Worm (Caenorhabditis elegans): ENCODE measurements around the gene F43C11.8.
A peak's percentile ranks its signal among the peaks of the same experiment; 100 is the strongest.

Gene F43C11.8

ce11 chrII:2377751-2378150, 45.4 kb downstream of the F43C11.8 start, which contains the start of gene F16G10.6:
F16G10.6 (minus strand) TSS chrII:2377851.
- TF ChIP-seq F23B12.7 (tag; optimal IDR thresholded peaks at IDR 0.05; ENCODE audit: insufficient read depth) (no peak), rcor-1 (GFP tag; IDR thresholded peaks at IDR 0.05) (no peak), tbx-9 (tag; optimal IDR thresholded peaks at IDR 0.05; ENCODE audit: borderline replicate concordance) (no peak), T26A5.8 (tag; optimal IDR thresholded peaks at IDR 0.05) (no peak), madf-6 (GFP tag; IDR thresholded peaks at IDR 0.05) (no peak), ekl-4 (GFP tag; IDR thresholded peaks at IDR 0.05) (no peak), lsl-1 (GFP tag; optimal IDR thresholded peaks at IDR 0.05) (no peak), madf-10 (tag; optimal IDR thresholded peaks at IDR 0.05) (no peak), ets-4 (GFP tag; optimal IDR thresholded peaks at IDR 0.05) (no peak), fkh-3 (tag; optimal IDR thresholded peaks at IDR 0.05) (no peak), B0336.3 (GFP tag; IDR thresholded peaks at IDR 0.05) (no peak), sea-2 (GFP tag; IDR thresholded peaks at IDR 0.05) (no peak), nhr-120 (GFP tag; IDR thresholded peaks at IDR 0.05) (no peak), him-1 (tag; optimal IDR thresholded peaks at IDR 0.05) (no peak), nhr-80 (tag; optimal IDR thresholded peaks at IDR 0.05) (no peak), lag-1 (GFP tag; IDR thresholded peaks at IDR 0.05) (no peak), ztf-26 (tag; optimal IDR thresholded peaks at IDR 0.05) (no peak), F49E8.2 (tag; optimal IDR thresholded peaks at IDR 0.05; ENCODE audit: insufficient read depth) (no peak), T07F8.4 (tag; optimal IDR thresholded peaks at IDR 0.05) (no peak)

DNA sequence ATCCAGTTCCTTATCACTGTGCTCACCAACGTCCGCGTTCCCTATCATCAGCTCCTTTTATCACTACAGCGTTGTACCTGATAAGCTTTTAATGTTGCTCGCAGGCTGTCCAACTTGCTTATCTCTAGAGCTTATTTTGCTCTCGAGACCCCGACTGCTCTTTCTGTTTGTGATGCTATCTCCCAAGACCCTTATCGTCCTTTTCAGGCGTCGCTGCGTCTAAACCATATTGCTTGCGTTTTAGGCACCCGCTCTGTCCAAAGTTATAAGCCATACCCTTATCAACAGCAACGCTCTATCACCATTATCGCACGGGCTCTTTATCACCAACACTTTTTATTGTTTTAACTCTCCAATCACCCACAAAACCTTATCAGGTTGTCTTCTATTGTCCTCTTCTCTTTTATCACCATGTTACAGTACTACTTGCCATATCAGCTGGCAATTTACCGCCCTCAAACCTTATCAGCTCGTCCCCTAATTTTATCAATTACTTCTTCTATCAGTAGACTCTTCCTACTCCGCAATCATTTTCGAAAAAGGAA, 46.2 kb downstream of the F43C11.8 start:
- TF ChIP-seq rec-8 (tag; optimal IDR thresholded peaks at IDR 0.05): no peak
- peak; percentile 3 for TF ChIP-seq attf-5 (GFP tag; optimal IDR thresholded peaks at IDR 0.05)
- TF ChIP-seq dpff-1 (tag; optimal IDR thresholded peaks at IDR 0.05): no peak
- TF ChIP-seq dox-1 (GFP tag; IDR thresholded peaks at IDR 0.05): peak; percentile 90; the same call in 1 of the 2 replicates
- TF ChIP-seq ceh-58 (GFP tag; IDR thresholded peaks at IDR 0.05): no peak
- TF ChIP-seq hlh-12 (tag; optimal IDR thresholded peaks at IDR 0.05): no peak
- no peak for TF ChIP-seq C17E4.6 (GFP tag; IDR thresholded peaks at IDR 0.05)
- no peak for TF ChIP-seq lag-1 (GFP tag; IDR thresholded peaks at IDR 0.05)
- no peak for TF ChIP-seq pha-4 (tag; optimal IDR thresholded peaks at IDR 0.05)
- TF ChIP-seq zim-3 (tag; optimal IDR thresholded peaks at IDR 0.05): no peak
- TF ChIP-seq ZK185.1 (tag; optimal IDR thresholded peaks at IDR 0.05; ENCODE audit: poor library complexity, severe bottlenecking): no peak
- TF ChIP-seq snpc-4 (GFP tag; optimal IDR thresholded peaks at IDR 0.05): no peak
- TF ChIP-seq snpc-4 (tag; optimal IDR thresholded peaks at IDR 0.05): peak in 1 of 4 experiments; percentile 44
- no peak for TF ChIP-seq lsy-27 (tag; optimal IDR thresholded peaks at IDR 0.05; ENCODE audit: borderline replicate concordance, insufficient read depth)
- no peak for TF ChIP-seq hmg-20 (GFP tag; IDR thresholded peaks at IDR 0.05)
- TF ChIP-seq snpc-1.1 (tag; optimal IDR thresholded peaks at IDR 0.05; ENCODE audit: insufficient read depth): no peak
- no peak for TF ChIP-seq lin-40 (tag; optimal IDR thresholded peaks at IDR 0.05)
- no peak; the same call in none of the 2 replicates for TF ChIP-seq mcd-1 (GFP tag; IDR thresholded peaks at IDR 0.05)
- TF ChIP-seq ztf-3 (GFP tag; optimal IDR thresholded peaks at IDR 0.05): peak; percentile 80
- no peak for TF ChIP-seq Y79H2A.3 (GFP tag; conservative IDR thresholded peaks at IDR 0.05)
- TF ChIP-seq unc-62 (GFP tag; optimal IDR thresholded peaks at IDR 0.05): peak; percentile 78
- no peak for TF ChIP-seq T26A5.8 (tag; optimal IDR thresholded peaks at IDR 0.05)
- no peak for TF ChIP-seq madf-6 (GFP tag; IDR thresholded peaks at IDR 0.05)
- TF ChIP-seq fkh-3 (tag; optimal IDR thresholded peaks at IDR 0.05): no peak
- no peak for TF ChIP-seq lin-26 (GFP tag; IDR thresholded peaks at IDR 0.05)
- TF ChIP-seq B0019.2 (GFP tag; conservative IDR thresholded peaks at IDR 0.05): no peak
- peak; percentile 19 for TF ChIP-seq ztf-26 (tag; optimal IDR thresholded peaks at IDR 0.05)
- TF ChIP-seq F52B5.7 (tag; optimal IDR thresholded peaks at IDR 0.05): no peak
- TF ChIP-seq F57C9.4 (tag; optimal IDR thresholded peaks at IDR 0.05): no peak
- TF ChIP-seq Y56A3A.18 (GFP tag; IDR thresholded peaks at IDR 0.05): peak; percentile 51; the same call in 1 of the 2 replicates
- no peak for TF ChIP-seq nfya-2 (GFP tag; IDR thresholded peaks at IDR 0.05)
- TF ChIP-seq rcor-1 (GFP tag; IDR thresholded peaks at IDR 0.05): no peak
- 0 out of 2 replicates have a peak, but pooled peaks have one; percentile 17 for TF ChIP-seq let-526 (GFP tag; IDR thresholded peaks at IDR 0.05)
- TF ChIP-seq tlf-1 (GFP tag; optimal IDR thresholded peaks at IDR 0.05): peak; percentile 84

Measured in whole organism, young adult.